Fruit fly (Drosophila melanogaster): ENCODE results near the gene Fpgs1.
A peak's percentile ranks its signal among the peaks of the same experiment; 100 is the strongest.

Gene Fpgs1

dm6 chrX:12575292-12575826 lies 36.3 kb upstream of the Fpgs1 start:
- TF ChIP-seq CG7045 (GFP tag; optimal IDR thresholded peaks at IDR 0.05) (no peak), Mnt (GFP tag; optimal IDR thresholded peaks at IDR 0.05) (no peak), CG12768 (GFP tag; optimal IDR thresholded peaks at IDR 0.05) (no peak), toe (GFP tag; optimal IDR thresholded peaks at IDR 0.05) (no peak), kay (GFP tag; ENCODE audit: borderline replicate concordance) (no peak), CG33017 (tag; optimal IDR thresholded peaks at IDR 0.05) (no peak), ovo (GFP tag; optimal IDR thresholded peaks at IDR 0.05) (peak; percentile 26), bab1 (GFP tag; optimal IDR thresholded peaks at IDR 0.05) (no peak), cic (GFP tag; optimal IDR thresholded peaks at IDR 0.05) (no peak), Crg-1 (GFP tag; optimal IDR thresholded peaks at IDR 0.05) (no peak), Clk (GFP tag; optimal IDR thresholded peaks at IDR 0.05) (no peak), CG14711 (tag; optimal IDR thresholded peaks at IDR 0.05) (no peak), CG11617 (GFP tag; optimal IDR thresholded peaks at IDR 0.05) (no peak), tj (GFP tag; optimal IDR thresholded peaks at IDR 0.05) (peak; percentile 62), cnc (optimal IDR thresholded peaks at IDR 0.05) (no peak), CG5204 (GFP tag; optimal IDR thresholded peaks at IDR 0.05) (no peak), Hr96 (GFP tag; optimal IDR thresholded peaks at IDR 0.05) (no peak)

dm6 chrX:12575827-12576408 lies 35.7 kb upstream of the Fpgs1 start:
- TF ChIP-seq CG7101 (tag; optimal IDR thresholded peaks at IDR 0.05) (peak; percentile 31), CG5204 (GFP tag; optimal IDR thresholded peaks at IDR 0.05) (peak; percentile 35), Hr96 (GFP tag; optimal IDR thresholded peaks at IDR 0.05) (no peak), CG11617 (GFP tag; optimal IDR thresholded peaks at IDR 0.05) (peak; percentile 5)

DNA sequence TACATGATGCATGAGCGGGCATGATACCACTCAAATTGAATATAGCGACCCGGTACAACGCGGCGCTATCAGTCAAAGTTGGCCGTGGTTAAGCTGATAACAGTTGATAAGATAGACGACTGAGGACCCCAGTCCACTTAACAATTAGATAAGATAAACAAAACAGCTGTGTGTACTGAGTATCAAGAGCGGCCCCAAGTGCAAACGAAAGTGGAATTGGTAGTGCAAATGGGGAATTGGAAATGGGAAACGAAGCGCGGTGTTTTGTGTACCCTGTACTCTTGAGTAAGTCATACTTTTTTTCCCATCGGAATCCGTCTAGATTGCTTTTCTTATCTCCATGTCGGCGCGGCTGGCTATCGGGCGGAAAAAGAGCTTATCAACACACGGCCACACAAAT lies 33.9 kb upstream of the Fpgs1 start:
- TF ChIP-seq CG1620 (GFP tag; optimal IDR thresholded peaks at IDR 0.05) (no peak), Mnt (GFP tag; optimal IDR thresholded peaks at IDR 0.05) (peak; percentile 48), cic (GFP tag; optimal IDR thresholded peaks at IDR 0.05) (peak; percentile 34), tj (GFP tag; optimal IDR thresholded peaks at IDR 0.05) (no peak), ovo (GFP tag; optimal IDR thresholded peaks at IDR 0.05) (no peak), Crg-1 (GFP tag; optimal IDR thresholded peaks at IDR 0.05) (peak; percentile 21), kay (GFP tag; ENCODE audit: borderline replicate concordance) (peak; percentile 57), Hr96 (GFP tag; optimal IDR thresholded peaks at IDR 0.05) (no peak), CG33017 (tag; optimal IDR thresholded peaks at IDR 0.05) (no peak), CG7045 (GFP tag; optimal IDR thresholded peaks at IDR 0.05) (no peak), pad (GFP tag; optimal IDR thresholded peaks at IDR 0.05) (no peak), Clk (GFP tag; optimal IDR thresholded peaks at IDR 0.05) (no peak), CG5204 (GFP tag; optimal IDR thresholded peaks at IDR 0.05) (no peak), cnc (optimal IDR thresholded peaks at IDR 0.05) (no peak), CG14711 (tag; optimal IDR thresholded peaks at IDR 0.05) (peak; percentile 0)

- TF ChIP-seq CG33017 (tag; optimal IDR thresholded peaks at IDR 0.05): no peak
- peak; percentile 11 for TF ChIP-seq kay (GFP tag; ENCODE audit: borderline replicate concordance)
Observed at dm6 chrX:12578328-12578700, 33.4 kb upstream of the Fpgs1 start.

DNA sequence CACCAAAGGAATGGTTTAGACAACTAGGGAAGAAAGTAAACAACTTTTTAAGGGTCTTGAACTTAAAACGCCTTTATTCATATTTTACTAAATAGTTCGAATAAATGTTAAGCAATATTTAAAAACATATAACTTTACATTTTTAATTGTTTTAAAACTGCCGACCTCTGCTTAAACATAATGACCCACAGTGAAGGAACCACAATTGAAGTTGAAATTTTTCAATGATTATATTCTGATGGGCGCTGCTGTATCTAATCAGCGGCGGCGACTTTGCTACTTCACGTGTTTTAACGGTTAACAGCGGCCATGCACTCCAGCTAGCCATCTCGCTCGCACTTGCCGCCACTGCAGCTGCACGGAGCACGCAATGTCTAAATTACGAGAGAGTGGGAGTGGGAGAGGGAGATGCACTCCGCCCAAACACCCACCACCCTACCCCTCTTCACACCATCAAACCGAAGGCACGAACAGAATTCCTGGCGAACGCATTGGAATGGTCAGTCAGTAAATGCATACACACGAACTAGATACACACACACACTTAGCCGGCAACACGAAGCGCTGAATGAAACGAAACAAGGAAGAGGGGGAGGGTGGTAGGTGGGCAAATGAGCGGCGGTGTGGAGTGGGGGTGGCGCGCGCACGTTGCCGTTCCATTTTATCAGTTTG lies 32.8 kb upstream of the Fpgs1 start:
- TF ChIP-seq Mnt (GFP tag; optimal IDR thresholded peaks at IDR 0.05): peak; percentile 72
- TF ChIP-seq Clk (GFP tag; optimal IDR thresholded peaks at IDR 0.05): no peak
- no peak for TF ChIP-seq Crg-1 (GFP tag; optimal IDR thresholded peaks at IDR 0.05)
- TF ChIP-seq Hr96 (GFP tag; optimal IDR thresholded peaks at IDR 0.05): peak; percentile 7
- peak; percentile 5 for TF ChIP-seq CG33017 (tag; optimal IDR thresholded peaks at IDR 0.05)
- peak; percentile 91 for TF ChIP-seq pad (GFP tag; optimal IDR thresholded peaks at IDR 0.05)
- TF ChIP-seq bab1 (GFP tag; optimal IDR thresholded peaks at IDR 0.05): peak; percentile 11
- TF ChIP-seq tj (GFP tag; optimal IDR thresholded peaks at IDR 0.05): no peak
- TF ChIP-seq CG11617 (GFP tag; optimal IDR thresholded peaks at IDR 0.05): peak; percentile 47
- TF ChIP-seq CG12768 (GFP tag; optimal IDR thresholded peaks at IDR 0.05): no peak
- peak; percentile 55 for TF ChIP-seq CG14711 (tag; optimal IDR thresholded peaks at IDR 0.05)
- no peak for TF ChIP-seq toe (GFP tag; optimal IDR thresholded peaks at IDR 0.05)
- TF ChIP-seq kay (GFP tag; ENCODE audit: borderline replicate concordance): no peak
- peak; percentile 87 for TF ChIP-seq ovo (GFP tag; optimal IDR thresholded peaks at IDR 0.05)
- TF ChIP-seq cnc (optimal IDR thresholded peaks at IDR 0.05): no peak
- peak; percentile 24 for TF ChIP-seq CG1620 (GFP tag; optimal IDR thresholded peaks at IDR 0.05)
- TF ChIP-seq CG7045 (GFP tag; optimal IDR thresholded peaks at IDR 0.05): no peak
- TF ChIP-seq CG7101 (tag; optimal IDR thresholded peaks at IDR 0.05): peak; percentile 57
- peak; percentile 32 for TF ChIP-seq CG5204 (GFP tag; optimal IDR thresholded peaks at IDR 0.05)
- peak; percentile 91 for TF ChIP-seq cic (GFP tag; optimal IDR thresholded peaks at IDR 0.05)

DNA sequence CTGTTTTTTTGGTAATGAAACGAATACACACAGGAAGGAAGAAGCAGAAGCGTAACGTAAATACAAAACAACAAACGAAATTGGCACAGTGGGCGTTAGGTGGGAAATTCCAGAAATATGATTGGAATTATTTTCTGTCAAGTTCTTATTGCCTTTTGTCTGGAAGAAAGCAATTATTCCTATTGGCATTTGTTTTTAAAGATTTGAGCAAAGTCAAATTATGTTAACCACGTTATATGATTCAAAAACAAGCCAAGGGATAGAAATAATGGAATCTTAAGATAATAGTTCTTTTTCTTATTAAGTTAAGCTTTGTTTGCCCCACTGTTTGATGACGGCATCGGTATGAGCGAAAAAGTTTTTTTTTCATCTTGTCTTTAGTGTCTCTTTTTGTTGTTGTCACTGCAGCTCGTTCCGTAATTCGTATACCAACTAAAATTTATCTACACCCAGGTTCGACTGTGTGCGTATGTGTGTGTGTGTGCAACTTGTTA lies 32.1 kb upstream of the Fpgs1 start:
- TF ChIP-seq ovo (GFP tag; optimal IDR thresholded peaks at IDR 0.05) (peak; percentile 22), toe (GFP tag; optimal IDR thresholded peaks at IDR 0.05) (peak; percentile 79), CG7045 (GFP tag; optimal IDR thresholded peaks at IDR 0.05) (peak; percentile 86), CG33017 (tag; optimal IDR thresholded peaks at IDR 0.05) (peak; percentile 89), cnc (optimal IDR thresholded peaks at IDR 0.05) (no peak), pad (GFP tag; optimal IDR thresholded peaks at IDR 0.05) (peak; percentile 56), Hr96 (GFP tag; optimal IDR thresholded peaks at IDR 0.05) (peak; percentile 50), cic (GFP tag; optimal IDR thresholded peaks at IDR 0.05) (no peak), CG14711 (tag; optimal IDR thresholded peaks at IDR 0.05) (peak; percentile 89), CG1620 (GFP tag; optimal IDR thresholded peaks at IDR 0.05) (peak; percentile 85), CG7101 (tag; optimal IDR thresholded peaks at IDR 0.05) (peak; percentile 96), kay (GFP tag; ENCODE audit: borderline replicate concordance) (no peak), tj (GFP tag; optimal IDR thresholded peaks at IDR 0.05) (no peak), CG12768 (GFP tag; optimal IDR thresholded peaks at IDR 0.05) (peak; percentile 82), Crg-1 (GFP tag; optimal IDR thresholded peaks at IDR 0.05) (peak; percentile 81), CG11617 (GFP tag; optimal IDR thresholded peaks at IDR 0.05) (peak; percentile 93), bab1 (GFP tag; optimal IDR thresholded peaks at IDR 0.05) (peak; percentile 78), CG5204 (GFP tag; optimal IDR thresholded peaks at IDR 0.05) (peak; percentile 89), Clk (GFP tag; optimal IDR thresholded peaks at IDR 0.05) (peak; percentile 82), Mnt (GFP tag; optimal IDR thresholded peaks at IDR 0.05) (no peak)

Data from whole organism, adult.